Fruit fly (Drosophila melanogaster) whole organism, embryonic: ENCODE measurements around the gene Rok.

Experiments used
- Abd-B ChIP-seq: fragments of 200-800 bp; sonication (Bioruptor generic); optimal IDR thresholded peaks from 2 replicates; lab custom pipeline; 2018; ENCODE audit warnings: missing biosample characterization, mild to moderate bottlenecking, missing genetic modification characterization, moderate library complexity
- B-H1 ChIP-seq: fragments of 200-800 bp; sonication (Bioruptor generic); IDR thresholded peaks from 3 replicates; pipeline ENCODE4 v1.3.6; 2022; ENCODE audit warnings: missing biosample characterization, missing genetic modification characterization
- CG10543 ChIP-seq: fragments of 200-800 bp; sonication (Bioruptor generic); optimal IDR thresholded peaks from 3 replicates; lab custom pipeline; 2017; ENCODE audit warnings: missing biosample characterization, mild to moderate bottlenecking, missing genetic modification characterization, moderate library complexity
- CG10654 ChIP-seq: fragments of 200-800 bp; sonication (Bioruptor generic); optimal IDR thresholded peaks from 2 replicates; lab custom pipeline; 2016; ENCODE audit warnings: missing biosample characterization, missing genetic modification characterization
- CG10959 ChIP-seq: fragments of 200-800 bp; sonication (Bioruptor generic); IDR thresholded peaks from 2 replicates; pipeline ENCODE4 v1.3.6; 2022; ENCODE audit warnings: missing biosample characterization, missing genetic modification characterization
- CG12942 ChIP-seq: fragments of 200-800 bp; sonication (Bioruptor generic); optimal IDR thresholded peaks from 3 replicates; lab custom pipeline; 2016; ENCODE audit warnings: missing biosample characterization, missing genetic modification characterization
- CG15073 ChIP-seq: fragments of 200-800 bp; sonication (Bioruptor generic); optimal IDR thresholded peaks from 2 replicates; lab custom pipeline; 2016; ENCODE audit warnings: missing biosample characterization, missing genetic modification characterization
- CG16863 ChIP-seq: fragments of 200-800 bp; sonication (Bioruptor generic); optimal IDR thresholded peaks from 3 replicates; lab custom pipeline; 2016; ENCODE audit warnings: missing biosample characterization, missing genetic modification characterization
- CG17912 ChIP-seq: fragments of 200-800 bp; sonication (Bioruptor generic); optimal IDR thresholded peaks from 2 replicates; lab custom pipeline; 2018; ENCODE audit warnings: missing biosample characterization, mild to moderate bottlenecking, missing genetic modification characterization
- CG18599 ChIP-seq: fragments of 200-800 bp; sonication (Bioruptor generic); optimal IDR thresholded peaks from 3 replicates; lab custom pipeline; 2017; ENCODE audit warnings: missing biosample characterization, missing genetic modification characterization, mild to moderate bottlenecking, moderate library complexity, missing genetic modification reagents
- CG2120 ChIP-seq: fragments of 200-800 bp; sonication (Bioruptor generic); optimal IDR thresholded peaks from 3 replicates; lab custom pipeline; 2016; ENCODE audit warnings: missing biosample characterization, missing genetic modification characterization
- CG2199 ChIP-seq: fragments of 200-800 bp; sonication (Bioruptor generic); IDR thresholded peaks from 3 replicates; pipeline ENCODE4 v1.3.6; 2022; ENCODE audit warnings: missing biosample characterization, missing genetic modification characterization
- CG2678 ChIP-seq: fragments of 200-800 bp; sonication (Bioruptor generic); optimal IDR thresholded peaks from 3 replicates; lab custom pipeline; 2019; ENCODE audit warnings: missing biosample characterization, mild to moderate bottlenecking, missing genetic modification characterization, moderate library complexity
- CG30403 ChIP-seq: fragments of 200-800 bp; sonication (Bioruptor generic); optimal IDR thresholded peaks from 3 replicates; lab custom pipeline; 2016; ENCODE audit warnings: missing biosample characterization, missing genetic modification characterization
- CG3407 ChIP-seq: fragments of 200-800 bp; sonication (Bioruptor generic); optimal IDR thresholded peaks from 2 replicates; lab custom pipeline; 2018; ENCODE audit warnings: missing biosample characterization, mild to moderate bottlenecking, missing genetic modification characterization
- CG34422 ChIP-seq: fragments of 200-800 bp; sonication (Bioruptor generic); IDR thresholded peaks from 3 replicates; pipeline ENCODE4 v1.3.6; 2022; ENCODE audit warnings: missing biosample characterization, missing genetic modification characterization
- CG43689 ChIP-seq: fragments of 200-800 bp; sonication (Bioruptor generic); IDR thresholded peaks from 2 replicates; pipeline ENCODE4 v1.3.6; 2022; ENCODE audit warnings: missing biosample characterization, missing genetic modification characterization
- CG6654 ChIP-seq: fragments of 200-800 bp; sonication (Bioruptor generic); optimal IDR thresholded peaks from 2 replicates; lab custom pipeline; 2017; ENCODE audit warnings: missing biosample characterization, mild to moderate bottlenecking, missing genetic modification characterization
- CG7839 ChIP-seq: fragments of 200-800 bp; sonication (Bioruptor generic); optimal IDR thresholded peaks from 3 replicates; lab custom pipeline; 2018; ENCODE audit warnings: missing biosample characterization, mild to moderate bottlenecking, missing genetic modification characterization, moderate library complexity
- CG8089 ChIP-seq: fragments of 200-800 bp; sonication (Bioruptor generic); optimal IDR thresholded peaks from 3 replicates; lab custom pipeline; 2016; ENCODE audit warnings: missing biosample characterization, missing genetic modification characterization
- CG8281 ChIP-seq: fragments of 200-800 bp; sonication (Bioruptor generic); optimal IDR thresholded peaks from 2 replicates; lab custom pipeline; 2018; ENCODE audit warnings: missing biosample characterization, mild to moderate bottlenecking, missing genetic modification characterization, moderate library complexity
- CkIIα-i1 ChIP-seq: fragments of 200-800 bp; sonication (Bioruptor generic); IDR thresholded peaks from 2 replicates; pipeline ENCODE4 v1.3.6; 2022; ENCODE audit warnings: missing biosample characterization, missing genetic modification characterization
- D19A ChIP-seq: fragments of 200-800 bp; optimal IDR thresholded peaks from 3 replicates; lab custom pipeline; 2019; ENCODE audit warnings: missing biosample characterization, mild to moderate bottlenecking, missing genetic modification characterization, moderate library complexity
- Doc3 ChIP-seq: fragments of 200-800 bp; sonication (Bioruptor generic); IDR thresholded peaks from 3 replicates; pipeline ENCODE4 v1.3.6; 2022; ENCODE audit warnings: missing biosample characterization, missing genetic modification characterization; ENCODE audit not compliant: partially characterized antibody
- Dp ChIP-seq: fragments of 200-800 bp; sonication (Bioruptor generic); optimal IDR thresholded peaks from 2 replicates; lab custom pipeline; 2018; ENCODE audit warnings: missing biosample characterization, mild to moderate bottlenecking, missing genetic modification characterization, moderate library complexity
- Eip74EF ChIP-seq, 2 experiments: fragments of 200-800 bp in 1 of 2; fragments of >200 bp in 1 of 2; sonication (Bioruptor generic) in 1 of 2; optimal IDR thresholded peaks; 2 replicates each; lab custom pipeline; 2017 to 2019; ENCODE audit warnings: missing biosample characterization in 2 of 2, missing genetic modification characterization in 2 of 2, mild to moderate bottlenecking in 1 of 2, moderate library complexity in 1 of 2
- Fer3 ChIP-seq: fragments of 200-800 bp; sonication (Bioruptor generic); optimal IDR thresholded peaks from 2 replicates; lab custom pipeline; 2018; ENCODE audit warnings: missing biosample characterization, mild to moderate bottlenecking, missing genetic modification characterization, moderate library complexity
- Hand ChIP-seq: fragments of 200-800 bp; sonication (Bioruptor generic); optimal IDR thresholded peaks from 2 replicates; lab custom pipeline; 2017; ENCODE audit warnings: mild to moderate bottlenecking, missing biosample characterization, missing genetic modification reagents, missing genetic modification characterization
- HmgZ ChIP-seq: fragments of 200-800 bp; sonication (Bioruptor generic); optimal IDR thresholded peaks from 2 replicates; lab custom pipeline; 2018; ENCODE audit warnings: missing biosample characterization, mild to moderate bottlenecking, missing genetic modification characterization
- Hmx ChIP-seq: fragments of 200-800 bp; sonication (Bioruptor generic); optimal IDR thresholded peaks from 2 replicates; lab custom pipeline; 2016; ENCODE audit warnings: missing biosample characterization, missing genetic modification characterization
- Kr ChIP-seq: fragments of 200-800 bp; sonication (Bioruptor generic); optimal IDR thresholded peaks from 2 replicates; lab custom pipeline; 2017; ENCODE audit warnings: missing biosample characterization, mild to moderate bottlenecking, missing genetic modification characterization
- Lim3 ChIP-seq: fragments of 200-800 bp; sonication (Bioruptor generic); IDR thresholded peaks from 2 replicates; pipeline ENCODE4 v1.3.6; 2022; ENCODE audit warnings: missing biosample characterization, missing genetic modification characterization
- Med ChIP-seq: fragments of 200-800 bp; sonication (Bioruptor generic); peaks from one replicate; lab custom pipeline; 2016; ENCODE audit warnings: missing biosample characterization, missing genetic modification characterization, mild to moderate bottlenecking, inconsistent platforms, moderate library complexity
- Mes4 ChIP-seq: fragments of 200-800 bp; sonication (Bioruptor generic); optimal IDR thresholded peaks from 2 replicates; lab custom pipeline; 2016; ENCODE audit warnings: missing biosample characterization, missing genetic modification characterization
- NK7.1 ChIP-seq: fragments of 200-800 bp; sonication (Bioruptor generic); optimal IDR thresholded peaks from 3 replicates; lab custom pipeline; 2016; ENCODE audit warnings: missing biosample characterization, missing genetic modification characterization
- NfI ChIP-seq: fragments of 200-800 bp; sonication (Bioruptor generic); optimal IDR thresholded peaks from 3 replicates; lab custom pipeline; 2018; ENCODE audit warnings: missing biosample characterization, mild to moderate bottlenecking, missing genetic modification characterization, moderate library complexity
- Opbp ChIP-seq: fragments of 200-800 bp; sonication (Bioruptor generic); IDR thresholded peaks from 3 replicates; pipeline ENCODE4 v1.3.6; 2022; ENCODE audit warnings: missing biosample characterization, missing genetic modification characterization; ENCODE audit not compliant: partially characterized antibody
- Rfx ChIP-seq: fragments of 200-800 bp; sonication (Bioruptor generic); IDR thresholded peaks from 2 replicates; pipeline ENCODE4 v1.3.6; 2022; ENCODE audit warnings: missing biosample characterization, missing genetic modification characterization
- Rx ChIP-seq: fragments of 200-800 bp; sonication (Bioruptor generic); IDR thresholded peaks from 2 replicates; pipeline ENCODE4 v1.3.6; 2022; ENCODE audit warnings: missing biosample characterization, missing genetic modification characterization
- Six4 ChIP-seq: fragments of 200-800 bp; sonication (Bioruptor generic); optimal IDR thresholded peaks from 2 replicates; lab custom pipeline; 2016; ENCODE audit warnings: missing biosample characterization, missing genetic modification characterization
- amos ChIP-seq: fragments of 200-800 bp; sonication (Bioruptor generic); IDR thresholded peaks from 2 replicates; pipeline ENCODE4 v1.3.6; 2022; ENCODE audit warnings: missing biosample characterization, missing genetic modification characterization; ENCODE audit not compliant: partially characterized antibody
- bigmax ChIP-seq: fragments of 200-800 bp; sonication (Bioruptor generic); optimal IDR thresholded peaks from 2 replicates; lab custom pipeline; 2018; ENCODE audit warnings: missing biosample characterization, mild to moderate bottlenecking, missing genetic modification characterization
- gcm2 ChIP-seq: fragments of 200-800 bp; sonication (Bioruptor generic); optimal IDR thresholded peaks from 2 replicates; lab custom pipeline; 2016; ENCODE audit warnings: missing biosample characterization, missing genetic modification characterization
- grau ChIP-seq: fragments of 200-800 bp; optimal IDR thresholded peaks from 3 replicates; lab custom pipeline; 2019; ENCODE audit warnings: missing biosample characterization, mild to moderate bottlenecking, missing genetic modification characterization, moderate library complexity
- gsb-n ChIP-seq: fragments of 200-800 bp; sonication (Bioruptor generic); optimal IDR thresholded peaks from 3 replicates; lab custom pipeline; 2018; ENCODE audit warnings: missing biosample characterization, mild to moderate bottlenecking, missing genetic modification characterization
- h ChIP-seq: fragments of >200 bp; optimal IDR thresholded peaks from 2 replicates; lab custom pipeline; 2017
- lbe ChIP-seq: fragments of 200-800 bp; sonication (Bioruptor generic); optimal IDR thresholded peaks from 2 replicates; lab custom pipeline; 2016; ENCODE audit warnings: missing biosample characterization, mild to moderate bottlenecking, missing genetic modification characterization
- pum ChIP-seq: fragments of 200-800 bp; sonication (Bioruptor generic); optimal IDR thresholded peaks from 2 replicates; lab custom pipeline; 2016; ENCODE audit warnings: missing biosample characterization, missing genetic modification characterization
- row ChIP-seq: fragments of 200-800 bp; sonication (Bioruptor generic); IDR thresholded peaks from 3 replicates; pipeline ENCODE4 v1.3.6; 2022; ENCODE audit warnings: missing biosample characterization, missing genetic modification characterization
- sim ChIP-seq: fragments of 200-800 bp; sonication (Bioruptor generic); IDR thresholded peaks from 2 replicates; pipeline ENCODE4 v1.3.6; 2022; ENCODE audit warnings: missing biosample characterization, missing genetic modification characterization
- sug ChIP-seq: fragments of 200-800 bp; optimal IDR thresholded peaks from 2 replicates; lab custom pipeline; 2019; ENCODE audit warnings: missing biosample characterization, mild to moderate bottlenecking, missing genetic modification characterization, moderate library complexity
- vfl ChIP-seq: fragments of 200-800 bp; sonication (Bioruptor generic); optimal IDR thresholded peaks from 2 replicates; lab custom pipeline; 2016; ENCODE audit warnings: missing biosample characterization, missing genetic modification characterization
- yki ChIP-seq: fragments of >200 bp; optimal IDR thresholded peaks from 3 replicates; lab custom pipeline; 2018

The Rok gene

DNA sequence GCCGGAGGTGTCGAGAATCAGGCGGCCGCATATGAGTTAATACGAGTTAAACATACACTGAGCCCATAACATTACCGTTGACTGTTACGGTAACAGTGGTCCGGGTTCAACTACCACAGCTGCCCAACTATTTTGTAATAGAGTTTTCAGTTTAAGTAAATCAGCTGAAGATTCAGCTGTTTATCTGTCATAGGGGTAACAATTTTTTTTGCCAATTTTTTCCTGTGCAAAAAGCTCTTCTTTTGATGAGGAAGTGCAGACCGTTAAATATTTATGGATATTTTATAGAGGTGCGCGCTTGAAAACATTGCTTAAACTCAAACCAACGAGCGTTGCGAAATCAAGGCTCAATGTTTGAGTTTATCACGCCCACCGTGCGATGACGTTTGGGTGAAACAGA, 55.5 kb downstream of the Rok start (continued):
- no peak for TF ChIP-seq Eip74EF (GFP tag; optimal IDR thresholded peaks at IDR 0.05; lab: Kevin White, UChicago)
- no peak for TF ChIP-seq D19A (tag; lab: Kevin White, UChicago)
- no peak for TF ChIP-seq CG34422 (GFP tag; lab: Robert Waterston, UW)
- no peak for TF ChIP-seq yki
- TF ChIP-seq bigmax = no peak
- TF ChIP-seq Med = peak; percentile 70
- no peak for TF ChIP-seq NfI (GFP tag; lab: Kevin White, UChicago)
- no peak for TF ChIP-seq Abd-B
- no peak for TF ChIP-seq sim
- TF ChIP-seq CG6654 = no peak
- no peak for TF ChIP-seq CG43689 (GFP tag; lab: Robert Waterston, UW)
- TF ChIP-seq Mes4 (GFP tag; lab: Kevin White, UChicago) = no peak
- no peak for TF ChIP-seq CG3407 (GFP tag; lab: Kevin White, UChicago)
- no peak for TF ChIP-seq Doc3
- TF ChIP-seq CG10959 (GFP tag; lab: Robert Waterston, UW) = no peak
- peak; percentile 10 for TF ChIP-seq CG7839 (tag; lab: Kevin White, UChicago)
- TF ChIP-seq row (GFP tag; lab: Robert Waterston, UW) = peak; percentile 44; the same call in 2 of the 3 replicates
- TF ChIP-seq CG8089 = no peak
- TF ChIP-seq CG10543 = peak; percentile 42
- no peak for TF ChIP-seq NK7.1 (GFP tag; lab: Kevin White, UChicago)
- no peak for TF ChIP-seq CG8281
- TF ChIP-seq Hmx (GFP tag; lab: Kevin White, UChicago) = no peak
- TF ChIP-seq CG30403 (GFP tag; lab: Kevin White, UChicago) = peak; percentile 2
- TF ChIP-seq Rx (GFP tag; lab: Robert Waterston, UW) = no peak
- no peak for TF ChIP-seq CkIIα-i1 (GFP tag; lab: Robert Waterston, UW)
- no peak for TF ChIP-seq lbe
- TF ChIP-seq CG15073 = no peak
- TF ChIP-seq CG10654 (GFP tag; lab: Kevin White, UChicago) = no peak
- peak; percentile 34 for TF ChIP-seq CG2120
- no peak for TF ChIP-seq gsb-n
- TF ChIP-seq CG2678 (tag; lab: Kevin White, UChicago) = peak; percentile 48
- TF ChIP-seq Hand (GFP tag; lab: Kevin White, UChicago) = peak; percentile 22
- TF ChIP-seq HmgZ (tag; lab: Kevin White, UChicago) = no peak
- no peak for TF ChIP-seq CG2199
- TF ChIP-seq CG17912 (GFP tag; lab: Kevin White, UChicago) = no peak
- TF ChIP-seq pum (GFP tag; lab: Kevin White, UChicago) = no peak
- peak; percentile 30 for TF ChIP-seq grau (tag; lab: Kevin White, UChicago)
- no peak for TF ChIP-seq vfl (GFP tag; lab: Kevin White, UChicago)
- TF ChIP-seq CG12942 (GFP tag; lab: Kevin White, UChicago) = no peak
- TF ChIP-seq Rfx = peak; percentile 19; the same call in 1 of the 2 replicates
- TF ChIP-seq Fer3 (tag; lab: Kevin White, UChicago) = no peak
- TF ChIP-seq Dp = no peak
- no peak for TF ChIP-seq Opbp
- TF ChIP-seq Six4 = no peak
- TF ChIP-seq h = no peak
- TF ChIP-seq sug (tag; lab: Kevin White, UChicago) = no peak
- TF ChIP-seq CG18599 = peak; percentile 57
- TF ChIP-seq Lim3 (GFP tag; lab: Robert Waterston, UW) = no peak
- no peak for TF ChIP-seq B-H1
- no peak for TF ChIP-seq gcm2 (GFP tag; lab: Kevin White, UChicago)
- no peak for TF ChIP-seq amos (GFP tag; lab: Robert Waterston, UW)
- TF ChIP-seq CG16863 = no peak
- TF ChIP-seq Kr (GFP tag; lab: Kevin White, UChicago) = no peak
